Fruit fly (Drosophila melanogaster) whole organism, pupa: Measurements from ENCODE around the gene ND-24.

Experiments used
- CG10348 ChIP-seq: fragments of 200-800 bp; sonication (Bioruptor generic); IDR thresholded peaks from 2 replicates; pipeline ENCODE4 v1.3.6; 2022; ENCODE audit warnings: missing biosample characterization, missing genetic modification characterization
- CG12605 ChIP-seq: fragments of 200-800 bp; sonication (Bioruptor generic); IDR thresholded peaks from 2 replicates; pipeline ENCODE4 v1.3.6; 2022; ENCODE audit warnings: missing biosample characterization, missing genetic modification characterization
- CG13204 ChIP-seq: fragments of 200-800 bp; sonication (Bioruptor generic); optimal IDR thresholded peaks from 2 replicates; lab custom pipeline; 2018; ENCODE audit warnings: missing biosample characterization, mild to moderate bottlenecking, missing genetic modification characterization, moderate library complexity
- CG14655 ChIP-seq: fragments of 200-800 bp; sonication (Bioruptor generic); optimal IDR thresholded peaks from 3 replicates; lab custom pipeline; 2017; ENCODE audit warnings: mild to moderate bottlenecking, missing biosample characterization, missing genetic modification reagents, missing genetic modification characterization
- CG15710 ChIP-seq: fragments of 200-800 bp; sonication (Bioruptor generic); optimal IDR thresholded peaks from 2 replicates; lab custom pipeline; 2018; ENCODE audit warnings: missing biosample characterization, mild to moderate bottlenecking, missing genetic modification characterization, moderate library complexity
- CG17806 ChIP-seq: fragments of 200-800 bp; sonication (Bioruptor generic); optimal IDR thresholded peaks from 2 replicates; lab custom pipeline; 2018; ENCODE audit warnings: missing biosample characterization, mild to moderate bottlenecking, missing genetic modification characterization, moderate library complexity
- CG32121 ChIP-seq: fragments of 200-800 bp; sonication (Bioruptor generic); IDR thresholded peaks from 2 replicates; pipeline ENCODE4 v1.3.6; 2022; ENCODE audit warnings: missing biosample characterization, missing genetic modification characterization
- CG34367 ChIP-seq: fragments of 200-800 bp; sonication (Bioruptor generic); optimal IDR thresholded peaks from 2 replicates; lab custom pipeline; 2018; ENCODE audit warnings: missing biosample characterization, mild to moderate bottlenecking, missing genetic modification characterization
- CG4496 ChIP-seq: fragments of 200-800 bp; sonication (Bioruptor generic); IDR thresholded peaks from 3 replicates; pipeline ENCODE4 v1.3.6; 2022; ENCODE audit warnings: missing biosample characterization, missing genetic modification characterization
- CG8159 ChIP-seq: fragments of 200-800 bp; sonication (Bioruptor generic); optimal IDR thresholded peaks from 3 replicates; lab custom pipeline; 2018; ENCODE audit warnings: missing biosample characterization, mild to moderate bottlenecking, missing genetic modification characterization, moderate library complexity
- CG8301 ChIP-seq: fragments of 200-800 bp; sonication (Bioruptor generic); optimal IDR thresholded peaks from 2 replicates; lab custom pipeline; 2018; ENCODE audit warnings: missing biosample characterization, mild to moderate bottlenecking, missing genetic modification characterization
- CG9948 ChIP-seq: fragments of 200-800 bp; sonication (Bioruptor generic); optimal IDR thresholded peaks from 2 replicates; lab custom pipeline; 2018; ENCODE audit warnings: missing biosample characterization, mild to moderate bottlenecking, missing genetic modification characterization, moderate library complexity
- D1 ChIP-seq: fragments of 200-800 bp; sonication (Bioruptor generic); optimal IDR thresholded peaks from 2 replicates; lab custom pipeline; 2018; ENCODE audit warnings: missing biosample characterization, mild to moderate bottlenecking, missing genetic modification characterization, moderate library complexity
- EcR ChIP-seq: fragments of 200-800 bp; sonication (Bioruptor generic); optimal IDR thresholded peaks from 3 replicates; lab custom pipeline; 2019; ENCODE audit warnings: missing biosample characterization, missing genetic modification characterization, mild to moderate bottlenecking, moderate library complexity, missing genetic modification reagents
- Ets98B ChIP-seq: fragments of 200-800 bp; sonication (Bioruptor generic); IDR thresholded peaks from 2 replicates; pipeline ENCODE4 v1.3.6; 2022; ENCODE audit warnings: missing biosample characterization, missing genetic modification characterization
- Pif1A ChIP-seq: fragments of 200-800 bp; sonication (Bioruptor generic); optimal IDR thresholded peaks from 3 replicates; lab custom pipeline; 2016; ENCODE audit warnings: missing biosample characterization, missing genetic modification characterization
- Pif1B ChIP-seq: fragments of 200-800 bp; sonication (Bioruptor generic); optimal IDR thresholded peaks from 3 replicates; lab custom pipeline; 2016; ENCODE audit warnings: missing biosample characterization, missing genetic modification characterization
- Snoo ChIP-seq: fragments of 200-800 bp; sonication (Bioruptor generic); optimal IDR thresholded peaks from 3 replicates; lab custom pipeline; 2017; ENCODE audit warnings: missing biosample characterization, mild to moderate bottlenecking, missing genetic modification characterization, inconsistent platforms
- fd96Ca ChIP-seq: fragments of 200-800 bp; sonication (Bioruptor generic); IDR thresholded peaks from 3 replicates; pipeline ENCODE4 v1.3.6; 2022; ENCODE audit warnings: missing biosample characterization, missing genetic modification characterization
- gl ChIP-seq: fragments of 200-800 bp; sonication (Bioruptor generic); optimal IDR thresholded peaks from 2 replicates; lab custom pipeline; 2018; ENCODE audit warnings: missing biosample characterization, mild to moderate bottlenecking, missing genetic modification characterization
- rn ChIP-seq: fragments of 200-800 bp; sonication (Bioruptor generic); IDR thresholded peaks from 2 replicates; pipeline ENCODE4 v1.3.6; 2022; ENCODE audit warnings: missing biosample characterization, missing genetic modification characterization

The ND-24 gene

DNA sequence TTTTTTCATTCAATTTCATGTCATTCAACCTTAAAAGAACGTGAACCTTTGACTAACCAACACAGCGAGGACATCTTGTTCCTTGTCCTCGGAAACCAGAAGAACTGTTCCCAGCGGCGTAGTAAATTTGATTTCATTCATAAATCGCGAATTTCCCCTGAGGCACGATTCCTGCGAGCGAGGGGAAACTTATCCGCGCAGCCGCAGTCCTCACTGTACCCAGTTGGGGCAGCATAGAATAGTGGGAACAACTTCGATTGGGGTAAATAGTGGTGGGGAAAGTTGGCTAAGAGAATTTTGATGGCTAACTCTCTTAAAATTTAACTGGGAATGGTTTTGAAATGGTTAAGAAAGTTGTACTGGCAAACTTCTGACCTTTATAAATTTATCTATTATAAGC, 20.4 kb upstream of the ND-24 start:
- TF ChIP-seq gl (tag; lab: Kevin White, UChicago) (no peak), CG14655 (GFP tag; lab: Kevin White, UChicago) (no peak), Pif1B (no peak), rn (no peak), CG9948 (tag; lab: Kevin White, UChicago) (no peak), Pif1A (GFP tag; lab: Kevin White, UChicago) (no peak), EcR (GFP tag; lab: Kevin White, UChicago) (no peak), CG12605 (GFP tag; lab: Robert Waterston, UW) (no peak), CG34367 (tag; lab: Kevin White, UChicago) (no peak), D1 (no peak), Snoo (tag; lab: Kevin White, UChicago) (no peak), CG15710 (tag; lab: Kevin White, UChicago) (no peak), fd96Ca (GFP tag; lab: Robert Waterston, UW) (no peak), Ets98B (GFP tag; lab: Robert Waterston, UW) (no peak), CG13204 (GFP tag; lab: Kevin White, UChicago) (no peak), CG8301 (tag; lab: Kevin White, UChicago) (no peak)

DNA sequence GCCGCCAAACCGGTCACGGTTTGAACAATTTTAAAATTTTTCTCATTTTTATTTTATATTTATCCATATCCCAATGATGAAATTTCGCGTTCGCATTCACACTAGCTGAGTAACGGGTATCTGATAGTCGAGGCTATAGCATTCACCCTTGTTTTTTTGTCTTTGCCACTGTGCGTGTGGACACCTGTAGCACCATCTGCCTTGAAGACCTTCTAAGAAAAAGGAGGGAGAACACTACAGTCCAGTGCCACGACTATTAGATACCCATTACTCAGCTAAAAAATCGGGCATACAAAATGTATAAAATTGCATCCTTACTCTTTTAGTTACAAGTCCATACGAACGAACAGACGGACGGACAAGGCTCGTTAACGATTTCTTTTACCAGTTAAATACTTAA, 9.7 kb upstream of the ND-24 start:
- no peak for TF ChIP-seq CG34367 (tag; lab: Kevin White, UChicago)
- TF ChIP-seq fd96Ca (GFP tag; lab: Robert Waterston, UW): no peak

DNA sequence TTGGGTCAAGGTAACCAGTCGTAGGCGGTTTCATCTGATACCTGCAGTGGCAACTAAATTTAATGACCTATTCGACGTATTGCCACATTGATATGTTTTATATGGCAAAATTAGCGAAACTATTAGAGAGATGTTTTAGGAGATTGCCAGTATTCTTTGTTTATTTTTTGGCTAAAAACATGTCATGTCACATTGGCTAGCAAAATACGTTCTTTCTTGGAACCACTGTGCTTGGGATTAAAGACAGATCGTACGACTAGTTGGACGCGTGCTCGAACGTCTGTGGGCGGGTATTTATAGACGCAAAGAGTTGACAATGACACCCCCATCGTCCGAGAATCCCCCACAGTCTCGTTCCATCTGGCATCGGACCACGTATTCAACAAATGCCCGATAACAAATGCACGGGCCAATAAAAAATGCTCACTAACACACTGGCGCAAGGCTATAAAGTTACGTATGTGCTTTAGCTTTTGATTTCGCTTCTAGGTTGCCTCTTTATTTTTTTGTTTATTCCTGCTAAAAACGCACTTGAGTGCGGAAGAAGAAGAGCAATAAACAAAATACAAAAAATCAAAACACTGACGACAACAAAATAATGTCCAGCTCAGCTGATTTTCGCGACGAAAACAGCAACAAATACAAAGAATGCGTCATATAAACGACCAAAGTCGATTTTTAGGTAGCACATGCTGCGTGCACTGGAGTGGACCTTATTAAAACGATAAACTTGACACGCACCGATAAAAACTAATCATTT, 7.5 kb upstream of the ND-24 start:
- TF ChIP-seq fd96Ca (GFP tag; lab: Robert Waterston, UW): peak; percentile 34; the same call in 1 of the 3 replicates
- TF ChIP-seq Ets98B (GFP tag; lab: Robert Waterston, UW): no peak
- no peak for TF ChIP-seq CG8301 (tag; lab: Kevin White, UChicago)
- no peak for TF ChIP-seq CG34367 (tag; lab: Kevin White, UChicago)
- peak; percentile 49 for TF ChIP-seq EcR (GFP tag; lab: Kevin White, UChicago)
- TF ChIP-seq CG4496 (GFP tag; lab: Robert Waterston, UW): 0 out of 3 replicates have a peak, but pooled peaks have one; percentile 22
- peak; percentile 11 for TF ChIP-seq CG15710 (tag; lab: Kevin White, UChicago)

DNA sequence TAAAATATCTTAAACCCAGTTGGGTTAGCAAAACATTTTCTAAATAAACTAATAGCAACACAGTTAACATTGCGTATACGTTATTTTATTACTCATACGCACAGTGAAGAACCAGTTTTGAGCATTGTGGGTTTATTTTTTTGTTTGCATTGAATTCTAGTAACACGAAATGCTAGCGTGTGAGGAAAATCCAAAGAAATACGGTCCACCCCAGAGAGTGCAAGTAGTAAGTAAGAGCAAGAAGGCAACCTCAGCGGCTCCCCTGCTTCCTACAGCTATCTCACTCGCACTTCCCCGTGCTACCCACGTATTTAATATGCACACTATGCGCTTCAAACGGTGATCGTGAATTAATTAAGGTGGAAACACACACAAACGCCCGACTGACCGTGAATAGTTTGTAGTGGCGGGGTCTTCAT, 6.9 kb upstream of the ND-24 start:
- TF ChIP-seq CG8301 (tag; lab: Kevin White, UChicago) (peak; percentile 90), CG14655 (GFP tag; lab: Kevin White, UChicago) (peak; percentile 86), Snoo (tag; lab: Kevin White, UChicago) (peak; percentile 93), CG8159 (tag; lab: Kevin White, UChicago) (peak; percentile 98), CG12605 (GFP tag; lab: Robert Waterston, UW) (peak; percentile 77), rn (peak; percentile 52), fd96Ca (GFP tag; lab: Robert Waterston, UW) (peak; percentile 92), Pif1B (peak; percentile 91), EcR (GFP tag; lab: Kevin White, UChicago) (no peak), CG34367 (tag; lab: Kevin White, UChicago) (peak; percentile 73), Pif1A (GFP tag; lab: Kevin White, UChicago) (peak; percentile 94), CG9948 (tag; lab: Kevin White, UChicago) (peak; percentile 72), gl (tag; lab: Kevin White, UChicago) (peak; percentile 50), CG10348 (GFP tag; lab: Robert Waterston, UW) (peak; percentile 51), Ets98B (GFP tag; lab: Robert Waterston, UW) (peak; percentile 88), CG15710 (tag; lab: Kevin White, UChicago) (peak; percentile 83), CG32121 (GFP tag; lab: Robert Waterston, UW) (peak; percentile 91), CG4496 (GFP tag; lab: Robert Waterston, UW) (peak; percentile 91), CG17806 (tag; lab: Kevin White, UChicago) (peak; percentile 77), CG13204 (GFP tag; lab: Kevin White, UChicago) (no peak), D1 (peak; percentile 70)
- TF ChIP-seq, all 21 proteins: peak for 19

DNA sequence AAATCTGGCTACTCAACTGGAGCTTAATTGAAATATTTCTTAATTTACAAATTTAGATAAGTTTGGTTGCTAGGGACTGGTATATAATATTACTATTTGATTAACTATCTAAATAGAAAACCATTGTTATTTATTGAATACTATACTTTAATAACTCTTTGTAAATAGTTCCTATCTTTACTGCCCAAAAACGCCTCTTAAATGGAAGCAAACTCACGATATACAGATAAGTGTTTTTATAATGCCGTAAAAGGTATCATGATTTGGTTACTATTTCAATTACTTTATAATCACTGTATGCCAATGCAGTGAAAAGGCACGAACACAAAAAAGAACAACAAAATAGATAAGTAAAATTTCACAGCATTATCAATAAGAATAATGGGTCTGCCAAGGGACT, 6.1 kb upstream of the ND-24 start:
- TF ChIP-seq CG32121 (GFP tag; lab: Robert Waterston, UW) (no peak), CG13204 (GFP tag; lab: Kevin White, UChicago) (no peak)
- TF ChIP-seq, all 21 proteins: peak for 0
